Worm (Caenorhabditis elegans) whole organism, midembryonic: Measurements from ENCODE around the gene R11G1.7.

ENCODE experiments used
- T22C8.4 ChIP-seq: fragments of 200-800 bp; sonication (Bioruptor generic); IDR thresholded peaks from 2 replicates; pipeline ENCODE4 v1.3.6; 2022; ENCODE audit warnings: missing genetic modification characterization, missing compliant biosample characterization
- cog-1 ChIP-seq: sonication (generic microtip); optimal IDR thresholded peaks from 2 replicates; lab custom pipeline; 2016; ENCODE audit warnings: missing genetic modification characterization, missing compliant biosample characterization
- flt-1 ChIP-seq: fragments of 200-800 bp; sonication (Bioruptor generic); IDR thresholded peaks from 2 replicates; pipeline ENCODE4 v1.3.6; 2022; ENCODE audit warnings: missing genetic modification characterization, missing compliant biosample characterization
- klf-2 ChIP-seq: fragments of 200-800 bp; sonication (Bioruptor generic); conservative IDR thresholded peaks from 2 replicates; pipeline ENCODE4 v1.3.6; 2022; ENCODE audit warnings: missing genetic modification reagents, missing genetic modification characterization, missing compliant biosample characterization
- med-1 ChIP-seq: sonication (generic microtip); optimal IDR thresholded peaks from 2 replicates; lab custom pipeline; 2017; ENCODE audit warnings: missing genetic modification characterization, mild to moderate bottlenecking, missing compliant biosample characterization, antibody characterized with exemption, missing genetic modification reagents; ENCODE audit not compliant: insufficient read depth
- ref-1 ChIP-seq: fragments of 200-800 bp; sonication (Bioruptor generic); conservative IDR thresholded peaks from 2 replicates; pipeline ENCODE4 v1.3.6; 2022; ENCODE audit warnings: missing genetic modification reagents, missing genetic modification characterization, missing compliant biosample characterization
- tab-1 ChIP-seq: fragments of 200-800 bp; sonication (Bioruptor generic); IDR thresholded peaks from 2 replicates; pipeline ENCODE4 v1.3.6; 2022; ENCODE audit warnings: missing genetic modification characterization, missing compliant biosample characterization
- ztf-23 ChIP-seq: fragments of 200-800 bp; sonication (Bioruptor generic); IDR thresholded peaks from 2 replicates; pipeline ENCODE4 v1.3.6; 2022; ENCODE audit warnings: missing genetic modification reagents, missing genetic modification characterization, missing compliant biosample characterization
- ztf-29 ChIP-seq: fragments of 200-800 bp; sonication (Bioruptor generic); IDR thresholded peaks from 2 replicates; pipeline ENCODE4 v1.3.6; 2022; ENCODE audit warnings: missing genetic modification reagents, missing genetic modification characterization, missing compliant biosample characterization

Gene R11G1.7

DNA sequence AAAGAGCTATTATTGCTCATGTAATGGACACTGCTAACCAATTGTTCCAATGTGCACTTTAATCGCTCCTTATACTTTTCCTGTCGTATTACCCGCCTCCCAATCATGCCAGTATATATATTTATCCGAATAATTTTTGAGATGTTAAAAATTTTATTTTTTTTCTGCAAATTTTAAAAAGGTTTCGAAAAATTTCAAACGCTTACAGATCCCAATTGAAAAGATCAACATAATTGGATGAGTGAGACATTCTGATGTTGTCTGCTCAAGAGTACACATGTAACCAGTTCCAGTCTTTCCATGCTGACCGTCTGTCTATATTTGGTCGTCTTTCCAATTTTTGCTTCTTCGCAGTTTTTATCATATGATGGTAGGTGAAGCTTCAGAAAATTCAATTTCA is 3.1 kb downstream of the R11G1.7 start, which contains the start of gene R11G1.1:
R11G1.1 (plus strand) TSS at position 301 of the 400 bp plus-strand sequence.
- TF ChIP-seq ref-1 (no peak), ztf-23 (GFP tag; lab: Robert Waterston, UW) (no peak), klf-2 (GFP tag; lab: Robert Waterston, UW) (no peak), ztf-29 (GFP tag; lab: Robert Waterston, UW) (no peak), med-1 (GFP tag; lab: Kevin White, UChicago) (no peak), T22C8.4 (GFP tag; lab: Robert Waterston, UW) (no peak), cog-1 (tag; lab: Kevin White, UChicago) (no peak), tab-1 (GFP tag; lab: Robert Waterston, UW) (no peak), flt-1 (GFP tag; lab: Robert Waterston, UW) (no peak)

DNA sequence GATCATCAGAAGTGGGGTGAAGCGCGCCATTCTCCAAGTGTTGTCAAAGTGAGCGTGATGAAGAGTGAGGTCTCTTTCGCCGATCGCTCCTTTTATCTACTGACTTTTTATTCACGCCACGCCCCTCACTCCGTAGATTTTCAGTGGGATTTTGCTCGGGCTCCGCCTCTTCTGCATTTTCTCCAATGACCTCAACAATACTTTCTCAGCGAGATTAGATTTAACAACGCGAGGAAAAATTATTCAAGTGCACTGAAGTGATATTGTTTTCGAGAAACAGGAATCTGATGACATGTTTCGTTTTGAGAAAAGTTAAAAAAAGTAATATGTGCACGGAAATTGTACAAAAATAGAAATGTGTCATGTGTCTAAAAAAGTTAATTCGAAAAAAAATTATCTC is 12.8 kb downstream of the R11G1.7 start, which contains the start of gene snet-1:
snet-1 (minus strand) TSS at position 101 of the 400 bp plus-strand sequence.
- TF ChIP-seq ref-1 (no peak), med-1 (GFP tag; lab: Kevin White, UChicago) (no peak), flt-1 (GFP tag; lab: Robert Waterston, UW) (no peak), klf-2 (GFP tag; lab: Robert Waterston, UW) (no peak), cog-1 (tag; lab: Kevin White, UChicago) (no peak), tab-1 (GFP tag; lab: Robert Waterston, UW) (no peak), ztf-23 (GFP tag; lab: Robert Waterston, UW) (no peak), T22C8.4 (GFP tag; lab: Robert Waterston, UW) (no peak), ztf-29 (GFP tag; lab: Robert Waterston, UW) (no peak)

DNA sequence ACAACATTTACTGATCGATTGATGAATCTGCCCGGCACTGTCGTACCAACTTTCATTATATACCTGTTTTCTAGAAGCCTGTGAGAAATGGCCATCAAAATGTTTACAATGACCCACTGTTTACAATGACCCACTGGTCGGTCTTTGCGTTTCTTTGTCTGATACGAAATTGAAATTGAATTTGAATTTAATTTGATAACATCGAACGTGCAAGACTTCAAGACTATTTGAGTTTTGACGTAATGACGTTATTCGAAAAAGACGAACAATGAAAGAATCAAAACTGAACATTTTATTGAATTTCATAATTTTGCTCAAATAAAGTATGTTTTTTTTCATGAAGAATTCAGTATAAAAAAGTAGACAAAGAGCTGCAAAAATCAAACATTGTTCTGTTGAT is 15.9 kb downstream of the R11G1.7 start, which contains the start of gene C02F12.5:
C02F12.5 (minus strand) TSS at position 101 of the 400 bp plus-strand sequence.
- no peak for TF ChIP-seq T22C8.4 (GFP tag; lab: Robert Waterston, UW)
- TF ChIP-seq klf-2 (GFP tag; lab: Robert Waterston, UW), result no peak
- no peak for TF ChIP-seq flt-1 (GFP tag; lab: Robert Waterston, UW)

DNA sequence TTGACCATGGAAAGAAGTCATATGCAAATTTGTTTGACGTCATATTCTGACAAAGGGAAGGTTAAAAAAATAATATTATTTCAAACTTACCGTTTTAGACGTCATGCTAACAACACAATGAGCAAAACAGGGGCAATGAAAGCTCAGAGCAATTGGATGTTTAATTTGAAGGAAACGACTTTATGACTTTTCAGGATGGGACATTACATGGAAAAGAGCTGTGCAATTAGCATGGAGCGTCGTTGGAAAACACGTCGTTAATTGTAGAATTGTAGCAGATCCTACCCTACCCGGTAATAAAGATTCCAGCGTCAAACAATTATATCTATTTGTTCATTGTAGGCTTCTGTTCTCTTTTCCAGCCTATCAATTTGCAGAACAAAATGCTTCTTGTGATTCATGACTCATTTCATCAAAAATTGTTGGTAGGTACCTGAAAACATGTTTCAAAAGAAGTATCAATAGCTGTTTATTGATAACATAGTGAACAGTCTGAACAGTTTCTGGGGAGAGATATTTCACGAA is 17.6 kb downstream of the R11G1.7 start, which contains the start of gene ceh-63:
ceh-63 (minus strand) TSS at position 475 of the 525 bp plus-strand sequence.
- TF ChIP-seq med-1 (GFP tag; lab: Kevin White, UChicago), result no peak
- no peak for TF ChIP-seq T22C8.4 (GFP tag; lab: Robert Waterston, UW)
- no peak for TF ChIP-seq klf-2 (GFP tag; lab: Robert Waterston, UW)
- TF ChIP-seq cog-1 (tag; lab: Kevin White, UChicago), result no peak
- no peak for TF ChIP-seq flt-1 (GFP tag; lab: Robert Waterston, UW)
- no peak for TF ChIP-seq ztf-23 (GFP tag; lab: Robert Waterston, UW)

DNA sequence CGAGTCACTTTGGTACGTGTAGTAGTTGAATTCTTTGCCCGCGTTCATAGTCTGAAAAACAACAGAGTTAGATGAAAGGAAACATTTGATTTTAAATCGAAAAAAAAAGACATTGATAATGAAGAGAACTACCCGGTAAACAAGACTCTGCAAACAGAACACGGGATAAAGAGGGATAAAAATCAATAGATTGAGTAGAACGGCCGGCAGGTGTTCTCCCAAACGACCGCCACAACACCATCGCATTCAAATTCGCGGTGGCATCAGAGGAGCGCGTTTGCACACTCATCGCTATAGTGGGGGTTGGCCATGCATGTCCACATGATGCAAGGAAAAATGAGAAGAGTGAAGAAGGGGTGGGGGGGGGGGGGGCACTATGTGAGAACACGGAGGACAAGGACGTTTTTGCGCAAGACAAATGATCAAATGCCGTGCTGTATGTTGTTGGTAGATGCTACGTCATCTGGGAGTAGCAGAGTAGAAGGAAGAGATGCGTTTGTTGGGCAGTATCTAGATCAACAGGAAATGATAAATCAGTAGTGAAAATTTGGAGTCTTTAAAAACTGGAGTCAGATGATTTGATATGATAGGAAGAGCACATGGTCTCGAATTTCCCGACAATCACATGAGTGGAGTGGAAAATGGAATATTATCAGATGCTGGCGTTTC is 22.6 kb downstream of the R11G1.7 start, which contains the start of gene tag-52:
tag-52 (minus strand) TSS at position 51 of the 669 bp plus-strand sequence.
- TF ChIP-seq flt-1 (GFP tag; lab: Robert Waterston, UW) (0 out of 2 replicates have a peak, but pooled peaks have one; percentile 64), T22C8.4 (GFP tag; lab: Robert Waterston, UW) (no peak)

DNA sequence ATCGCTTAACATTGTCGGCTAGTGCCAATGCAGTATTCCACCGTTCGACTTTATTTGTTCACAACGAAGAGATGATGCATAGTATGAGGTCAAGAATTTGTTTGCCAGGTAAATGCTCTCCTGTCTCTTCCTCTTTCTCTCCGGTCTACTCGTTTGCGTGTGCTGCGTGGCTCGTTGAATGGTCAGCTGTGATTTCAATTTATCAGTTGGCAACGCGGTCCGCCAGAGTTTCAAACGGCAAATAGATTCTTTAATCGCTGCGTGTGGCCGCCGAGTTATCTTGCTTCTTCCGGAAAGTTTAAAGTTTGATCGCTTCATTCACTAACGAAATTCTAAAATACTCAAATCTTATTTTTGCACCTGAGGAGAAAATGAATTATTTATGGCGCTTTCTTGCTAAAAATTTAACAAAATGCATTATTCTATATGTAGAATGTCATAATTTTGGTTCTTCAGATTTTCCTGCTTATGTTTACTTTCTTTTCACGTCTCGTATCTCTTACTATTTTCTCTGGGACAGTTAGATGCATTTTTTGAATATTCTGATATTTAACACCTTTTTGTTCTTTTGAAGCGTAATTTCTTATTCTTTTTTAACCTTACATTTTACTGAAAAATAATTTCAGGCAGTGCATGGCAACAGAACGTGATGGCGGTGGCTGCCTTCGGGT is 24.6 kb downstream of the R11G1.7 start, which contains the start of gene tsp-17:
tsp-17 (plus strand) TSS at position 621 of the 671 bp plus-strand sequence.
- TF ChIP-seq klf-2 (GFP tag; lab: Robert Waterston, UW), result no peak
- no peak for TF ChIP-seq T22C8.4 (GFP tag; lab: Robert Waterston, UW)
- no peak for TF ChIP-seq flt-1 (GFP tag; lab: Robert Waterston, UW)
- TF ChIP-seq tab-1 (GFP tag; lab: Robert Waterston, UW), result no peak
- TF ChIP-seq ref-1, result no peak
- no peak for TF ChIP-seq med-1 (GFP tag; lab: Kevin White, UChicago)
- no peak for TF ChIP-seq ztf-29 (GFP tag; lab: Robert Waterston, UW)
- no peak for TF ChIP-seq ztf-23 (GFP tag; lab: Robert Waterston, UW)
- TF ChIP-seq cog-1 (tag; lab: Kevin White, UChicago), result no peak

DNA sequence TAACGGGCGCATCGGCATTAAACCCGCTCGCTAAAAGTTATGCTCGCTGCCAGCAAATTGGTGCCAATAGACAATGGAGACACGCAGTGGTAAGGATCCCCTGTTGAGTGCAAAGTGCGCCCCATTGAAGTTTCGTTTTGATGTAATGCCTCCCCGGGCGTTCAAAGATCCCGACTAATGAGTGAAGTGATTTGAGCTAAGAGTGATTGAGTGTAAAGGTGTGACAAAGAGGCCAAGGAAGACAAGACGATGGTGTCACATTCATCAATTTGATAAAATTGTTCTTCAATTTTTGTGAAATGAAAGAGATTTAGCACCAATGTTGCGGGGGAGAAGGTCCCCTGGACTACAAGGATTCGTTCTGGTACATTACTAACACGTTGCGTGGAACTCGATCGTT is 27.0 kb downstream of the R11G1.7 start:
- TF ChIP-seq T22C8.4 (GFP tag; lab: Robert Waterston, UW) (no peak), ztf-29 (GFP tag; lab: Robert Waterston, UW) (no peak), cog-1 (tag; lab: Kevin White, UChicago) (no peak), klf-2 (GFP tag; lab: Robert Waterston, UW) (no peak), med-1 (GFP tag; lab: Kevin White, UChicago) (no peak), tab-1 (GFP tag; lab: Robert Waterston, UW) (no peak), flt-1 (GFP tag; lab: Robert Waterston, UW) (no peak), ref-1 (no peak), ztf-23 (GFP tag; lab: Robert Waterston, UW) (no peak)

DNA sequence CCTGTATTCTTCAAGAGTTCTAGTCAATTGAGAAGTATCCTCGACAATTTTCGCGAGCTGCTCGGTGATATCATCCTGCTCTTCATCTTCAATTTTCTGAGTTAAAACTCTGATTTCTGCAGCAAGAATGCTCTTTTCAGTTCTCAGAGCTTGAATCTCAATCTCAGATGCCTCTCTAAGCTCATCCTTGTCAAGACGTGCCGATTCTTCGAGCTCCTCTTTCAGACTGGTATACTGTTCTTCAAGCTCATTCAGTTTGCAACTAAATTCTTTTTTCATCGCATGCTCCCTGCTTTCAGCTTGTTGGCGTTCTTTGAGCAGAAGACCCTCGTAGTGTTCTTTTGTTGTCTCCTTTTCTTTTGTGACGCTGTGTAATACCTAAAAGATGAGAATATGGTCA is 30.3 kb downstream of the R11G1.7 start:
- no peak for TF ChIP-seq klf-2 (GFP tag; lab: Robert Waterston, UW)
- TF ChIP-seq ztf-23 (GFP tag; lab: Robert Waterston, UW), result no peak
- TF ChIP-seq cog-1 (tag; lab: Kevin White, UChicago), result no peak
- no peak for TF ChIP-seq tab-1 (GFP tag; lab: Robert Waterston, UW)
- no peak for TF ChIP-seq T22C8.4 (GFP tag; lab: Robert Waterston, UW)
- TF ChIP-seq flt-1 (GFP tag; lab: Robert Waterston, UW), result no peak
